Worm (Caenorhabditis elegans) whole organism, L1 larva: ENCODE measurements around the gene fzy-1.

Source experiments
- ama-1 ChIP-seq: fragments of 150-350 bp; optimal IDR thresholded peaks from 2 replicates; lab custom pipeline; 2014
- blmp-1 ChIP-seq: fragments of 150-350 bp; optimal IDR thresholded peaks from 2 replicates; lab custom pipeline; 2014; ENCODE audit warnings: missing biosample characterization, missing genetic modification characterization
- ceh-90 ChIP-seq: sonication (generic microtip); optimal IDR thresholded peaks from 2 replicates; lab custom pipeline; 2016; ENCODE audit warnings: missing genetic modification characterization, missing compliant biosample characterization
- lin-35 ChIP-seq, 2 experiments: fragments of 150-350 bp; optimal IDR thresholded peaks; 2 replicates each; lab custom pipeline; 2014; ENCODE audit warnings: missing biosample characterization in 2 of 2, missing genetic modification characterization in 2 of 2, missing genetic modification reagents in 2 of 2

DNA sequence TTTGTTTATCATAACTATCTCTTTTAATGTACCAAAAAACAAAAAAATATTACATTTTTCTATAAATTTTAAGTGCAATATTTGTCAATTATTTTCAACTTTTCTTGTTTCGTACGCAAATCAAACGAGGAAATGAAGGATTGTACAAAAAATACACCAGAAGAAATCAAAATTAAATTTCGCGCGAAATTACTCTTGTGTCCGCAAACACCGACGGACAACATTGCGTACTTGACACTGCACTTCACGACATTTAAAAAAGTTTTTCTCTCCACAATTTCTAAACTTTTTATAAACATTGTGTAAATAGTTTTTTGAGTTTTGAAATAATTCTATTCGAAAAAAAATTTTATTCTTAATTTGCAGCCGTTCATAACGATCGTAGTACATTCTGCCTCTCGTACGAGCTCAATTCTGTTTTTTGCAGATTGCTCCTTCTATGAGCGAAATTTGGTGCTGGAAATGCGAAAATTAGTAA is 26.6 kb upstream of the fzy-1 start, which contains the start of gene mrps-16:
- TF ChIP-seq ama-1 (lab: Kevin White, UChicago) (peak; percentile 15), ceh-90 (tag; lab: Kevin White, UChicago) (no peak), blmp-1 (tag; lab: Kevin White, UChicago) (peak; percentile 59), lin-35 (GFP tag; optimal IDR thresholded peaks at IDR 0.05; lab: Kevin White, UChicago) (peak; percentile 97 to 98)
